Comparison of ENCODE assay signal across 1 fruit fly cellular context in the genomic region with DNA sequence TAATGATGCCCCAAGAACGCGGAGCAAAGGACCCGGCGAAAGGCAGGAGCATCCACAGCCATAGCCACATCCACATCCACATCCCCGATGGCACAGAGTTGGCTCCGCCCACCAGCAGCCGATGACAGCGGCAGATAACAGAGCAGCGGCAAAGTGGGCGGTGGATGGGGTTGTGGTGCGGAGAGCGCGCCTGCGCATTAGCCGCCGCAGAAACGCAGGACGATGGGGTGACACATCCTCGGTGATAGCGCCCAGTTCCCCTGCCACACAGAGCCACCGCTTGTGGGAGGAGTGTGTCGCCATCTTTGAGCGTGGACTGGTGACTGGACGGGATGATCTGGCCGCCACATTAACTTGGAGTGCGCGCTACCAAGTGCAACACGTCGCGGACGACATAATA.
TF ChIP-seq lines count a peak whose summit lies in the region.

A gene (plus strand): TSS at position 348 of the 400 bp plus-strand sequence.

TF ChIP-seq in whole organism, embryonic, 481 proteins besides CTCF, POLR2A, EP300 and RAD21 (continued from another document):
- TF ChIP-seq gem (tag; optimal IDR thresholded peaks at IDR 0.05; lab: Kevin White, UChicago) (no peak), BtbVII (GFP tag; optimal IDR thresholded peaks at IDR 0.05; lab: Kevin White, UChicago) (no peak), CG9609 (GFP tag; optimal IDR thresholded peaks at IDR 0.05; lab: Kevin White, UChicago) (no peak), pfk (GFP tag; optimal IDR thresholded peaks at IDR 0.05; lab: Kevin White, UChicago) (no peak), CG6791 (GFP tag; IDR thresholded peaks at IDR 0.05; lab: Robert Waterston, UW; ENCODE audit: partially characterized antibody) (no peak), eve (GFP tag; optimal IDR thresholded peaks at IDR 0.05; lab: Kevin White, UChicago) (no peak), pan (optimal IDR thresholded peaks at IDR 0.05; lab: Kevin White, UChicago) (no peak), pan (GFP tag; optimal IDR thresholded peaks at IDR 0.05 in 1 of 2, IDR thresholded peaks at IDR 0.05 in 1 of 2) (no peak), Sox100B (GFP tag; optimal IDR thresholded peaks at IDR 0.05; lab: Kevin White, UChicago) (no peak), CG18262 (tag; optimal IDR thresholded peaks at IDR 0.05; lab: Kevin White, UChicago) (no peak), Scr (GFP tag; IDR thresholded peaks at IDR 0.05; lab: Robert Waterston, UW; ENCODE audit: partially characterized antibody) (no peak), Drgx (GFP tag; IDR thresholded peaks at IDR 0.05; lab: Robert Waterston, UW) (no peak), nerfin-1 (tag; optimal IDR thresholded peaks at IDR 0.05; lab: Kevin White, UChicago) (no peak), CG10147 (GFP tag; optimal IDR thresholded peaks at IDR 0.05; lab: Kevin White, UChicago) (no peak), CG31388 (GFP tag; optimal IDR thresholded peaks at IDR 0.05; lab: Kevin White, UChicago) (no peak)
